Fruit fly (Drosophila melanogaster) ovary, adult (tissue): ENCODE measurements around the gene lute.

Experiments used
- CG17801 ChIP-seq: fragments of 200-800 bp; optimal IDR thresholded peaks from 2 replicates; lab custom pipeline; 2019; ENCODE audit warnings: missing biosample characterization, mild to moderate bottlenecking, missing genetic modification characterization, moderate library complexity; ENCODE audit not compliant: partially characterized antibody

lute gene

dm6 chr3R:17420338-17420737 lies 40.6 kb downstream of the lute start, which contains the start of gene CG42835:
Gene CG42835, plus strand, starts transcription at chr3R:17420638.
- TF ChIP-seq CG17801 (GFP tag; lab: Kevin White, UChicago): no peak

- no peak for TF ChIP-seq CG17801 (GFP tag; lab: Kevin White, UChicago)
Measured at dm6 chr3R:17422102-17422501, 42.4 kb downstream of the lute start, which contains the start of gene CG14332. Gene CG14332, minus strand, starts transcription at chr3R:17422202.

- TF ChIP-seq CG17801 (GFP tag; lab: Kevin White, UChicago): no peak
Measured at dm6 chr3R:17425417-17425915, 45.7 kb downstream of the lute start, which contains the start of gene cysu. Gene cysu, plus strand, starts transcription at chr3R:17425768.

dm6 chr3R:17426265-17426664 lies 46.5 kb downstream of the lute start:
- no peak for TF ChIP-seq CG17801 (GFP tag; lab: Kevin White, UChicago)

- TF ChIP-seq CG17801 (GFP tag; lab: Kevin White, UChicago): no peak
Measured at dm6 chr3R:17430481-17430880, 50.7 kb downstream of the lute start.

- TF ChIP-seq CG17801 (GFP tag; lab: Kevin White, UChicago): no peak
Measured at dm6 chr3R:17433117-17433516, 53.4 kb downstream of the lute start.

dm6 chr3R:17434330-17434729 lies 54.6 kb downstream of the lute start, which contains the start of gene CG44090:
Gene CG44090, minus strand, starts transcription at chr3R:17434430.
- TF ChIP-seq CG17801 (GFP tag; lab: Kevin White, UChicago): no peak
